Worm (Caenorhabditis elegans) whole organism, early embryonic: Measurements from ENCODE around the gene B0284.3.
"Not testable (repeated sequence)": the region's sequence is repeated elsewhere in the genome, so short reads cannot be mapped to it uniquely, and the experiment has no call there.

Source experiments
- ama-1 ChIP-seq: fragments of 150-350 bp; optimal IDR thresholded peaks from 2 replicates; lab custom pipeline; 2014
- ceh-13 ChIP-seq: fragments of 200-800 bp; sonication (Bioruptor generic); optimal IDR thresholded peaks from 2 replicates; lab custom pipeline; 2018; ENCODE audit warnings: mild to moderate bottlenecking, missing genetic modification characterization, missing compliant biosample characterization
- flt-1 ChIP-seq: fragments of 200-800 bp; sonication (Bioruptor generic); IDR thresholded peaks from 2 replicates; pipeline ENCODE4 v1.3.6; 2022; ENCODE audit warnings: missing genetic modification characterization, missing compliant biosample characterization

ce11 chrIII:4426711-4427218, 47.1 kb upstream of the B0284.3 start:
- not testable (repeated sequence) for TF ChIP-seq ama-1 (lab: Kevin White, UChicago)
- TF ChIP-seq ceh-13, result peak; percentile 42
- peak; percentile 81 for TF ChIP-seq flt-1 (GFP tag; lab: Robert Waterston, UW)
